Worm (Caenorhabditis elegans) whole organism, L3 larva: Measurements from ENCODE around the gene elt-1.

Experiments
- ceh-28 ChIP-seq: fragments of 150-350 bp; optimal IDR thresholded peaks from 2 replicates; lab custom pipeline; 2014; ENCODE audit warnings: missing biosample characterization, missing genetic modification reagents, missing genetic modification characterization
- pha-4 ChIP-seq: fragments of 150-350 bp; optimal IDR thresholded peaks from 2 replicates; lab custom pipeline; 2014; ENCODE audit warnings: missing biosample characterization, missing genetic modification reagents, missing genetic modification characterization

DNA sequence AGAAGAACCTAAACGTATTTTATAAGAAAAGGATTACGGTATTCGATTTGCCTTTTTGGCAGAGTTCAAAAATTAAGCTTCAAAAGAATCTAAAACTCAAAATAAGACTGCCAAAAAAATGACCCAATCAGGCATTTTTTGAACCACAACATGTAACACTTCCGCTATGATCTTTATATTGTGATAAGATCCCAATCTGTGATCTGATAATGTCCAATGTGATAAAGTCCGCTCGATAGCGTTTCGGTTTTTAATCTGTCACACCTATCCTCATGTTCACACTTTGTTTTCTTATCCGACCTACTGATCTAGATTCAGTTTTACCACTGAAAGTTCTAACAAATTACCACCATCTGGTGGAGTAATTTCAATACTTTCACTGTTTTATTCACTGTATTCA lies 735 bp upstream of the elt-1 start:
- TF ChIP-seq pha-4 (tag; lab: Kevin White, UChicago): no peak
- TF ChIP-seq ceh-28 (tag; lab: Kevin White, UChicago): no peak
